Fruit fly (Drosophila melanogaster) whole organism, embryonic: ENCODE results near the gene CG13996.
A peak's percentile ranks its signal among the peaks of the same experiment; 100 is the strongest.

Source experiments
- Abd-B ChIP-seq: fragments of 200-800 bp; sonication (Bioruptor generic); optimal IDR thresholded peaks from 2 replicates; lab custom pipeline; 2018; ENCODE audit warnings: missing biosample characterization, mild to moderate bottlenecking, missing genetic modification characterization, moderate library complexity
- Awh ChIP-seq: fragments of 200-800 bp; sonication (Bioruptor generic); IDR thresholded peaks from 2 replicates; pipeline ENCODE4, ENCODE4 v1.3.6; 2022; ENCODE audit warnings: missing biosample characterization, missing genetic modification characterization
- CG10274 ChIP-seq: fragments of 200-800 bp; sonication (Bioruptor generic); optimal IDR thresholded peaks from 3 replicates; lab custom pipeline; 2017; ENCODE audit warnings: missing biosample characterization, mild to moderate bottlenecking, missing genetic modification characterization
- CG10366 ChIP-seq: fragments of 200-800 bp; sonication (Bioruptor generic); IDR thresholded peaks from 2 replicates; pipeline ENCODE4 v1.3.6; 2022; ENCODE audit warnings: missing biosample characterization, missing genetic modification characterization
- CG10979 ChIP-seq: fragments of 200-800 bp; sonication (Bioruptor generic); optimal IDR thresholded peaks from 2 replicates; lab custom pipeline; 2018; ENCODE audit warnings: missing biosample characterization, mild to moderate bottlenecking, missing genetic modification characterization, moderate library complexity
- CG11247 ChIP-seq: fragments of 200-800 bp; sonication (Bioruptor generic); IDR thresholded peaks from 2 replicates; pipeline ENCODE4 v1.3.6; 2022; ENCODE audit warnings: missing biosample characterization, missing genetic modification characterization
- CG13296 ChIP-seq: fragments of 200-800 bp; sonication (Bioruptor generic); optimal IDR thresholded peaks from 3 replicates; lab custom pipeline; 2018; ENCODE audit warnings: missing biosample characterization, mild to moderate bottlenecking, missing genetic modification characterization
- CG13624 ChIP-seq: fragments of 200-800 bp; sonication (Bioruptor generic); optimal IDR thresholded peaks from 2 replicates; lab custom pipeline; 2016; ENCODE audit warnings: missing biosample characterization, missing genetic modification characterization
- CG14441 ChIP-seq: fragments of 200-800 bp; sonication (Bioruptor generic); IDR thresholded peaks from 2 replicates; pipeline ENCODE4 v1.3.6; 2022; ENCODE audit warnings: missing biosample characterization, missing genetic modification characterization
- CG1529 ChIP-seq: fragments of 200-800 bp; sonication (Bioruptor generic); optimal IDR thresholded peaks from 3 replicates; lab custom pipeline; 2018; ENCODE audit warnings: missing biosample characterization, missing genetic modification characterization
- CG18011 ChIP-seq: fragments of 200-800 bp; sonication (Bioruptor generic); optimal IDR thresholded peaks from 2 replicates; lab custom pipeline; 2017; ENCODE audit warnings: missing biosample characterization, missing genetic modification characterization, mild to moderate bottlenecking, moderate library complexity, missing genotype
- CG18476 ChIP-seq: fragments of 200-800 bp; sonication (Bioruptor generic); optimal IDR thresholded peaks from 2 replicates; lab custom pipeline; 2016; ENCODE audit warnings: missing biosample characterization, mild to moderate bottlenecking, missing genetic modification characterization
- CG18764 ChIP-seq: fragments of 200-800 bp; sonication (Bioruptor generic); optimal IDR thresholded peaks from 3 replicates; lab custom pipeline; 2016; ENCODE audit warnings: missing biosample characterization, missing genetic modification characterization
- CG30431 ChIP-seq: fragments of 200-800 bp; sonication (Bioruptor generic); optimal IDR thresholded peaks from 2 replicates; lab custom pipeline; 2017; ENCODE audit warnings: missing biosample characterization, missing genetic modification characterization
- CG3407 ChIP-seq: fragments of 200-800 bp; sonication (Bioruptor generic); optimal IDR thresholded peaks from 2 replicates; lab custom pipeline; 2018; ENCODE audit warnings: missing biosample characterization, mild to moderate bottlenecking, missing genetic modification characterization
- CG6654 ChIP-seq: fragments of 200-800 bp; sonication (Bioruptor generic); optimal IDR thresholded peaks from 2 replicates; lab custom pipeline; 2017; ENCODE audit warnings: missing biosample characterization, mild to moderate bottlenecking, missing genetic modification characterization
- CG7357 ChIP-seq: fragments of 200-800 bp; sonication (Bioruptor generic); IDR thresholded peaks from 3 replicates; pipeline ENCODE4 v1.3.6; 2022; ENCODE audit warnings: missing biosample characterization, missing genetic modification characterization
- CG7745 ChIP-seq: fragments of 200-800 bp; sonication (Bioruptor generic); optimal IDR thresholded peaks from 2 replicates; lab custom pipeline; 2018; ENCODE audit warnings: missing biosample characterization, mild to moderate bottlenecking, missing genetic modification characterization, moderate library complexity
- CG8924 ChIP-seq: fragments of 200-800 bp; optimal IDR thresholded peaks from 3 replicates; lab custom pipeline; 2019; ENCODE audit warnings: missing biosample characterization, mild to moderate bottlenecking, missing genetic modification characterization, moderate library complexity
- CG9215 ChIP-seq: fragments of 200-800 bp; sonication (Bioruptor generic); IDR thresholded peaks from 2 replicates; pipeline ENCODE4 v1.3.6; 2022; ENCODE audit warnings: missing biosample characterization, missing genetic modification characterization
- CG9437 ChIP-seq: fragments of 200-800 bp; sonication (Bioruptor generic); optimal IDR thresholded peaks from 2 replicates; lab custom pipeline; 2018; ENCODE audit warnings: missing biosample characterization, mild to moderate bottlenecking, missing genetic modification characterization
- Camta ChIP-seq: fragments of 200-800 bp; sonication (Bioruptor generic); optimal IDR thresholded peaks from 2 replicates; lab custom pipeline; 2016; ENCODE audit warnings: missing biosample characterization, missing genetic modification characterization
- Dip2 ChIP-seq: fragments of 200-800 bp; sonication (Bioruptor generic); IDR thresholded peaks from 2 replicates; pipeline ENCODE4 v1.3.6; 2022; ENCODE audit warnings: missing biosample characterization, missing genetic modification characterization
- Hmr ChIP-seq: fragments of 200-800 bp; sonication (Bioruptor generic); optimal IDR thresholded peaks from 3 replicates; lab custom pipeline; 2017; ENCODE audit warnings: mild to moderate bottlenecking, missing biosample characterization, missing genetic modification reagents, missing genetic modification characterization
- Jarid2 ChIP-seq: fragments of 200-800 bp; sonication (Bioruptor generic); optimal IDR thresholded peaks from 3 replicates; lab custom pipeline; 2017; ENCODE audit warnings: mild to moderate bottlenecking, missing biosample characterization, missing genetic modification reagents, missing genetic modification characterization
- Lim3 ChIP-seq: fragments of 200-800 bp; sonication (Bioruptor generic); IDR thresholded peaks from 2 replicates; pipeline ENCODE4 v1.3.6; 2022; ENCODE audit warnings: missing biosample characterization, missing genetic modification characterization
- NK7.1 ChIP-seq: fragments of 200-800 bp; sonication (Bioruptor generic); optimal IDR thresholded peaks from 3 replicates; lab custom pipeline; 2016; ENCODE audit warnings: missing biosample characterization, missing genetic modification characterization
- Taf1 ChIP-seq: fragments of 200-800 bp; sonication (Bioruptor generic); IDR thresholded peaks from 2 replicates; pipeline ENCODE4 v1.3.6; 2022; ENCODE audit warnings: missing biosample characterization, missing genetic modification characterization
- amos ChIP-seq: fragments of 200-800 bp; sonication (Bioruptor generic); IDR thresholded peaks from 2 replicates; pipeline ENCODE4 v1.3.6; 2022; ENCODE audit warnings: missing biosample characterization, missing genetic modification characterization; ENCODE audit not compliant: partially characterized antibody
- ash1 ChIP-seq: fragments of 200-800 bp; sonication (Bioruptor generic); optimal IDR thresholded peaks from 2 replicates; lab custom pipeline; 2018; ENCODE audit warnings: missing biosample characterization, mild to moderate bottlenecking, missing genetic modification characterization
- btn ChIP-seq: fragments of 200-800 bp; sonication (Bioruptor generic); optimal IDR thresholded peaks from 2 replicates; lab custom pipeline; 2016; ENCODE audit warnings: missing biosample characterization, missing genetic modification characterization
- crc ChIP-seq: fragments of 200-800 bp; sonication (Bioruptor generic); optimal IDR thresholded peaks from 2 replicates; lab custom pipeline; 2016; ENCODE audit warnings: missing biosample characterization, missing genetic modification characterization
- croc ChIP-seq: fragments of 200-800 bp; sonication (Bioruptor generic); conservative IDR thresholded peaks from 3 replicates; pipeline ENCODE4 v1.3.6; 2022; ENCODE audit warnings: missing biosample characterization, missing genetic modification characterization
- dimm ChIP-seq: fragments of 200-800 bp; sonication (Bioruptor generic); IDR thresholded peaks from 2 replicates; pipeline ENCODE4 v1.3.6; 2022; ENCODE audit warnings: missing biosample characterization, missing genetic modification characterization
- dmrt11E ChIP-seq: fragments of 200-800 bp; sonication (Bioruptor generic); optimal IDR thresholded peaks from 3 replicates; lab custom pipeline; 2018; ENCODE audit warnings: missing biosample characterization, mild to moderate bottlenecking, missing genetic modification characterization, moderate library complexity
- dmrt99B ChIP-seq: fragments of 200-800 bp; sonication (Bioruptor generic); optimal IDR thresholded peaks from 2 replicates; lab custom pipeline; 2018; ENCODE audit warnings: missing biosample characterization, mild to moderate bottlenecking, missing genetic modification characterization, moderate library complexity
- esg ChIP-seq: fragments of 200-800 bp; sonication (Bioruptor generic); conservative IDR thresholded peaks from 2 replicates; pipeline ENCODE4 v1.3.6; 2022; ENCODE audit warnings: missing biosample characterization, missing genetic modification characterization
- jing ChIP-seq: fragments of 200-800 bp; sonication (Bioruptor generic); optimal IDR thresholded peaks from 2 replicates; lab custom pipeline; 2018; ENCODE audit warnings: missing biosample characterization, mild to moderate bottlenecking, missing genetic modification characterization
- jumu ChIP-seq: fragments of 200-800 bp; sonication (Bioruptor generic); optimal IDR thresholded peaks from 3 replicates; lab custom pipeline; 2016; ENCODE audit warnings: missing biosample characterization, missing genetic modification characterization
- lab ChIP-seq: fragments of 200-800 bp; sonication (Bioruptor generic); optimal IDR thresholded peaks from 3 replicates; lab custom pipeline; 2017; ENCODE audit warnings: missing biosample characterization, missing genetic modification characterization, mild to moderate bottlenecking, moderate library complexity, missing genetic modification reagents
- lbe ChIP-seq: fragments of 200-800 bp; sonication (Bioruptor generic); optimal IDR thresholded peaks from 2 replicates; lab custom pipeline; 2016; ENCODE audit warnings: missing biosample characterization, mild to moderate bottlenecking, missing genetic modification characterization
- lov ChIP-seq, 2 experiments: fragments of 200-800 bp in 1 of 2; fragments of >200 bp in 1 of 2; sonication (Bioruptor generic) in 1 of 2; IDR thresholded peaks in 1 of 2; optimal IDR thresholded peaks in 1 of 2; 2 replicates in 1 of 2; 3 replicates in 1 of 2; pipeline versions ENCODE4 v1.3.6 to Lab custom; 2017 to 2022; ENCODE audit warnings: missing biosample characterization in 1 of 2, missing genetic modification characterization in 1 of 2
- nau ChIP-seq: fragments of 200-800 bp; sonication (Bioruptor generic); optimal IDR thresholded peaks from 3 replicates; lab custom pipeline; 2017; ENCODE audit warnings: missing biosample characterization, mild to moderate bottlenecking, missing genetic modification characterization, missing genetic modification reagents
- nerfin-1 ChIP-seq: fragments of 200-800 bp; sonication (Bioruptor generic); optimal IDR thresholded peaks from 3 replicates; lab custom pipeline; 2019; ENCODE audit warnings: missing biosample characterization, mild to moderate bottlenecking, missing genetic modification characterization, moderate library complexity
- onecut ChIP-seq: fragments of 200-800 bp; sonication (Bioruptor generic); IDR thresholded peaks from 2 replicates; pipeline ENCODE4 v1.3.6; 2022; ENCODE audit warnings: missing biosample characterization, missing genetic modification characterization
- pho ChIP-seq: fragments of 200-800 bp; sonication (Bioruptor generic); optimal IDR thresholded peaks from 2 replicates; lab custom pipeline; 2016; ENCODE audit warnings: missing biosample characterization, missing genetic modification characterization
- pum ChIP-seq: fragments of 200-800 bp; sonication (Bioruptor generic); optimal IDR thresholded peaks from 2 replicates; lab custom pipeline; 2016; ENCODE audit warnings: missing biosample characterization, missing genetic modification characterization
- sc ChIP-seq, 3 experiments: fragments of >200 bp in 2 of 3; fragments of 200-800 bp in 1 of 3; sonication (Bioruptor generic) in 1 of 3; optimal IDR thresholded peaks; 2 replicates in 2 of 3; 3 replicates in 1 of 3; lab custom pipeline; 2017; ENCODE audit warnings: mild to moderate bottlenecking in 1 of 3, missing biosample characterization in 1 of 3, missing genetic modification characterization in 1 of 3, missing genetic modification reagents in 1 of 3
- tgo ChIP-seq: fragments of 200-800 bp; sonication (Bioruptor generic); IDR thresholded peaks from 3 replicates; pipeline ENCODE4 v1.3.6; 2022; ENCODE audit warnings: missing biosample characterization, missing genetic modification characterization

The CG13996 gene

dm6 chr2L:6065823-6066222 lies 45.2 kb downstream of the CG13996 start, which contains the start of the genes Fbw5 and CG9147 (continued):
- TF ChIP-seq CG3407 = peak; percentile 99
- peak; percentile 98 for TF ChIP-seq CG18764 (GFP tag; lab: Kevin White, UChicago)
- peak; percentile 99 for TF ChIP-seq NK7.1 (GFP tag; lab: Kevin White, UChicago)
- peak; percentile 99 for TF ChIP-seq CG18476
- TF ChIP-seq jing (GFP tag; lab: Kevin White, UChicago) = peak; percentile 100
- peak; percentile 99 for TF ChIP-seq CG30431 (GFP tag; lab: Kevin White, UChicago)
- peak; percentile 99 for TF ChIP-seq lbe
- TF ChIP-seq CG8924 (tag; lab: Kevin White, UChicago) = peak; percentile 100
- peak; percentile 54 for TF ChIP-seq Dip2 (GFP tag; lab: Robert Waterston, UW)
- peak; percentile 100 for TF ChIP-seq CG10366 (GFP tag; lab: Robert Waterston, UW)
- TF ChIP-seq Camta = peak; percentile 100
- TF ChIP-seq dmrt11E = peak; percentile 100
- peak; percentile 98 for TF ChIP-seq Lim3 (GFP tag; lab: Robert Waterston, UW)
- TF ChIP-seq Taf1 (GFP tag; lab: Robert Waterston, UW) = peak; percentile 99
- peak; percentile 96 for TF ChIP-seq CG9215
- peak; percentile 100 for TF ChIP-seq esg (GFP tag; lab: Robert Waterston, UW)
- no peak for TF ChIP-seq sc (optimal IDR thresholded peaks at IDR 0.05; lab: Kevin White, UChicago)
- TF ChIP-seq sc (GFP tag; optimal IDR thresholded peaks at IDR 0.05; lab: Kevin White, UChicago) = peak; percentile 99
- TF ChIP-seq CG10274 (GFP tag; lab: Kevin White, UChicago) = peak; percentile 95
- peak; percentile 96 for TF ChIP-seq CG7357 (GFP tag; lab: Robert Waterston, UW)
- TF ChIP-seq croc (GFP tag; lab: Robert Waterston, UW) = peak; percentile 99
- TF ChIP-seq ash1 = peak; percentile 97
- TF ChIP-seq CG11247 (GFP tag; lab: Robert Waterston, UW) = peak; percentile 100
- TF ChIP-seq CG10979 (tag; lab: Kevin White, UChicago) = peak; percentile 99
- peak; percentile 93 for TF ChIP-seq CG18011 (GFP tag; lab: Kevin White, UChicago)
- TF ChIP-seq CG13296 = peak; percentile 99
- peak; percentile 97 for TF ChIP-seq CG7745 (tag; lab: Kevin White, UChicago)
- TF ChIP-seq Awh (GFP tag; lab: Robert Waterston, UW) = peak; percentile 99
- TF ChIP-seq lab (GFP tag; lab: Kevin White, UChicago) = peak; percentile 99
- TF ChIP-seq crc = peak; percentile 99
- peak; percentile 91 for TF ChIP-seq CG6654 (GFP tag; lab: Kevin White, UChicago)
- TF ChIP-seq CG1529 (GFP tag; lab: Kevin White, UChicago) = peak; percentile 99
- peak; percentile 99 for TF ChIP-seq jumu (GFP tag; lab: Kevin White, UChicago)
- TF ChIP-seq nerfin-1 (tag; lab: Kevin White, UChicago) = peak; percentile 97
- TF ChIP-seq CG14441 (GFP tag; lab: Robert Waterston, UW) = peak; percentile 99
- TF ChIP-seq CG9437 (GFP tag; lab: Kevin White, UChicago) = peak; percentile 97
- TF ChIP-seq lov (optimal IDR thresholded peaks at IDR 0.05; lab: Kevin White, UChicago) = no peak
- TF ChIP-seq lov (GFP tag; IDR thresholded peaks at IDR 0.05; lab: Robert Waterston, UW) = peak; percentile 99
- peak; percentile 99 for TF ChIP-seq pho (GFP tag; lab: Kevin White, UChicago)
- peak; percentile 89 for TF ChIP-seq Jarid2 (GFP tag; lab: Kevin White, UChicago)
- peak; percentile 99 for TF ChIP-seq pum (GFP tag; lab: Kevin White, UChicago)
- peak; percentile 99 for TF ChIP-seq dimm (GFP tag; lab: Robert Waterston, UW)
- TF ChIP-seq dmrt99B (tag; lab: Kevin White, UChicago) = peak; percentile 100
- TF ChIP-seq btn (GFP tag; lab: Kevin White, UChicago) = peak; percentile 99
- peak; percentile 99 for TF ChIP-seq Abd-B (GFP tag; lab: Kevin White, UChicago)
- TF ChIP-seq onecut = peak; percentile 99
- TF ChIP-seq CG13624 = peak; percentile 100
- peak; percentile 100 for TF ChIP-seq tgo (GFP tag; lab: Robert Waterston, UW)
- peak; percentile 52; the same call in 1 of the 2 replicates for TF ChIP-seq amos (GFP tag; lab: Robert Waterston, UW)
- TF ChIP-seq Hmr (GFP tag; lab: Kevin White, UChicago) = peak; percentile 100
- no peak for TF ChIP-seq nau
